Worm (Caenorhabditis elegans) whole organism, young adult: ENCODE data around the gene mltn-8.

Experiments used
- B0035.1 ChIP-seq: sonication (generic microtip); optimal IDR thresholded peaks from 2 replicates; lab custom pipeline; 2016; ENCODE audit warnings: missing genetic modification characterization, mild to moderate bottlenecking, missing compliant biosample characterization, missing genotype, missing genetic modification reagents
- B0261.1 ChIP-seq: sonication (generic microtip); optimal IDR thresholded peaks from 2 replicates; lab custom pipeline; 2016; ENCODE audit warnings: mild to moderate bottlenecking, missing genetic modification characterization, moderate library complexity, missing compliant biosample characterization
- C06A6.2 ChIP-seq: fragments of 200-800 bp; sonication (Bioruptor generic); conservative IDR thresholded peaks from 2 replicates; pipeline ENCODE4 v1.3.6; 2022; ENCODE audit warnings: missing genetic modification characterization, missing compliant biosample characterization
- F22D6.2 ChIP-seq: sonication (generic microtip); optimal IDR thresholded peaks from 2 replicates; lab custom pipeline; 2016; ENCODE audit warnings: mild to moderate bottlenecking, missing genetic modification characterization, missing compliant biosample characterization
- F33H1.4 ChIP-seq: fragments of 200-800 bp; sonication (Bioruptor generic); IDR thresholded peaks from 2 replicates; pipeline ENCODE4 v1.3.6; 2022; ENCODE audit warnings: missing genetic modification reagents, missing genetic modification characterization, missing compliant biosample characterization
- Y53F4B.3 ChIP-seq: fragments of 200-800 bp; sonication (Bioruptor generic); IDR thresholded peaks from 2 replicates; pipeline ENCODE4 v1.3.6; 2022; ENCODE audit warnings: missing genetic modification reagents, missing genetic modification characterization, missing compliant biosample characterization
- Y56A3A.18 ChIP-seq: fragments of 200-800 bp; sonication (Bioruptor generic); IDR thresholded peaks from 2 replicates; pipeline ENCODE4 v1.3.6; 2022; ENCODE audit warnings: missing genetic modification reagents, missing genetic modification characterization, missing compliant biosample characterization
- akir-1 ChIP-seq: fragments of 200-800 bp; sonication (Bioruptor generic); optimal IDR thresholded peaks from 2 replicates; lab custom pipeline; 2018; ENCODE audit warnings: mild to moderate bottlenecking, missing genetic modification characterization, moderate library complexity, missing compliant biosample characterization
- ama-1 ChIP-seq, 3 experiments: fragments of 150-350 bp in 1 of 3; sonication (generic microtip) in 2 of 3; optimal IDR thresholded peaks; 2 replicates each; lab custom pipeline; 2014 to 2018; ENCODE audit warnings: missing biosample characterization in 2 of 3, missing genetic modification characterization in 2 of 3, missing genetic modification reagents in 2 of 3
- cebp-1 ChIP-seq, 2 experiments: fragments of 200-800 bp in 1 of 2; sonication (Bioruptor generic) in 1 of 2; sonication (generic microtip) in 1 of 2; IDR thresholded peaks in 1 of 2; optimal IDR thresholded peaks in 1 of 2; 2 replicates each; pipeline versions ENCODE4 v1.3.6 to Lab custom; 2017 to 2022; ENCODE audit warnings: missing compliant biosample characterization in 2 of 2, missing genetic modification characterization in 2 of 2, mild to moderate bottlenecking in 1 of 2, missing genetic modification reagents in 1 of 2, moderate library complexity in 1 of 2
- ceh-40 ChIP-seq: fragments of 200-800 bp; sonication (Bioruptor generic); IDR thresholded peaks from 2 replicates; pipeline ENCODE4 v1.3.6; 2022; ENCODE audit warnings: missing genetic modification characterization, missing compliant biosample characterization
- ceh-58 ChIP-seq: fragments of 200-800 bp; sonication (Bioruptor generic); IDR thresholded peaks from 2 replicates; pipeline ENCODE4 v1.3.6; 2022; ENCODE audit warnings: missing genetic modification characterization, missing compliant biosample characterization
- chd-7 ChIP-seq: sonication (generic microtip); optimal IDR thresholded peaks from 2 replicates; lab custom pipeline; 2016; ENCODE audit warnings: mild to moderate bottlenecking, missing genetic modification characterization, moderate library complexity, missing compliant biosample characterization
- die-1 ChIP-seq: sonication (generic microtip); optimal IDR thresholded peaks from 2 replicates; lab custom pipeline; 2016; ENCODE audit warnings: missing genotype, mild to moderate bottlenecking, missing genetic modification characterization, missing compliant biosample characterization
- dox-1 ChIP-seq: fragments of 200-800 bp; sonication (Bioruptor generic); IDR thresholded peaks from 2 replicates; pipeline ENCODE4 v1.3.6; 2022; ENCODE audit warnings: missing genetic modification reagents, missing genetic modification characterization, missing compliant biosample characterization
- egl-18 ChIP-seq: fragments of 200-800 bp; sonication (Bioruptor generic); IDR thresholded peaks from 2 replicates; pipeline ENCODE4 v1.3.6; 2022; ENCODE audit warnings: missing genetic modification reagents, missing genetic modification characterization, missing compliant biosample characterization
- egl-44 ChIP-seq: fragments of 200-800 bp; sonication (Bioruptor generic); IDR thresholded peaks from 2 replicates; pipeline ENCODE4 v1.3.6; 2022; ENCODE audit warnings: missing genetic modification reagents, missing genetic modification characterization, missing compliant biosample characterization
- ets-4 ChIP-seq: fragments of 200-800 bp; sonication (Bioruptor generic); optimal IDR thresholded peaks from 2 replicates; lab custom pipeline; 2018; ENCODE audit warnings: mild to moderate bottlenecking, missing genetic modification characterization, missing compliant biosample characterization
- hlh-12 ChIP-seq: sonication (generic microtip); optimal IDR thresholded peaks from 2 replicates; lab custom pipeline; 2016; ENCODE audit warnings: missing genetic modification characterization, missing compliant biosample characterization
- lin-26 ChIP-seq: fragments of 200-800 bp; sonication (Bioruptor generic); IDR thresholded peaks from 2 replicates; pipeline ENCODE4 v1.3.6; 2022; ENCODE audit warnings: missing genetic modification reagents, missing genetic modification characterization, missing compliant biosample characterization
- lin-40 ChIP-seq: sonication (generic microtip); optimal IDR thresholded peaks from 2 replicates; lab custom pipeline; 2016; ENCODE audit warnings: missing genetic modification characterization, mild to moderate bottlenecking, missing compliant biosample characterization, missing genotype, missing genetic modification reagents
- mcd-1 ChIP-seq: fragments of 200-800 bp; sonication (Bioruptor generic); IDR thresholded peaks from 2 replicates; pipeline ENCODE4 v1.3.6; 2022; ENCODE audit warnings: missing genetic modification reagents, missing genetic modification characterization, missing compliant biosample characterization
- nfyb-1 ChIP-seq: fragments of 200-800 bp; sonication (Bioruptor generic); IDR thresholded peaks from 2 replicates; pipeline ENCODE4 v1.3.6; 2022; ENCODE audit warnings: missing genetic modification reagents, missing genetic modification characterization, missing compliant biosample characterization
- nhr-27 ChIP-seq: fragments of 200-800 bp; sonication (Bioruptor generic); optimal IDR thresholded peaks from 2 replicates; lab custom pipeline; 2018; ENCODE audit warnings: mild to moderate bottlenecking, missing genetic modification characterization, moderate library complexity, missing compliant biosample characterization
- nhr-80 ChIP-seq: sonication (generic microtip); optimal IDR thresholded peaks from 2 replicates; lab custom pipeline; 2016; ENCODE audit warnings: missing genetic modification characterization, missing compliant biosample characterization
- rec-8 ChIP-seq, 2 experiments: sonication (generic microtip); optimal IDR thresholded peaks; 2 replicates each; lab custom pipeline; 2016; ENCODE audit warnings: mild to moderate bottlenecking in 2 of 2, missing genetic modification characterization in 2 of 2, missing genetic modification reagents in 2 of 2, missing genotype in 2 of 2, missing biosample characterization in 1 of 2, missing compliant biosample characterization in 1 of 2, moderate library complexity in 1 of 2
- sea-2 ChIP-seq: fragments of 200-800 bp; sonication (Bioruptor generic); IDR thresholded peaks from 2 replicates; pipeline ENCODE4 v1.3.6; 2022; ENCODE audit warnings: missing genetic modification characterization, missing compliant biosample characterization
- snpc-3.4 ChIP-seq: sonication (generic microtip); optimal IDR thresholded peaks from 2 replicates; lab custom pipeline; 2017; ENCODE audit warnings: missing genetic modification characterization, mild to moderate bottlenecking, missing compliant biosample characterization, antibody characterized with exemption, moderate library complexity, missing genotype, missing genetic modification reagents
- snpc-4 ChIP-seq, 5 experiments: fragments of 150-350 bp in 1 of 5; sonication (generic microtip) in 4 of 5; optimal IDR thresholded peaks; 2 replicates each; lab custom pipeline; 2014 to 2018; ENCODE audit warnings: missing genetic modification characterization in 5 of 5, missing biosample characterization in 3 of 5, antibody characterized with exemption in 2 of 5, mild to moderate bottlenecking in 2 of 5, missing compliant biosample characterization in 2 of 5, missing genotype in 2 of 5, moderate library complexity in 2 of 5, missing genetic modification reagents in 1 of 5
- somi-1 ChIP-seq: fragments of 200-800 bp; sonication (Bioruptor generic); optimal IDR thresholded peaks from 2 replicates; lab custom pipeline; 2018; ENCODE audit warnings: mild to moderate bottlenecking, missing genetic modification characterization, missing compliant biosample characterization
- tlf-1 ChIP-seq: fragments of 200-800 bp; sonication (Bioruptor generic); optimal IDR thresholded peaks from 2 replicates; lab custom pipeline; 2018; ENCODE audit warnings: mild to moderate bottlenecking, missing genetic modification characterization, missing compliant biosample characterization
- unc-62 ChIP-seq: fragments of 150-350 bp; optimal IDR thresholded peaks from 2 replicates; lab custom pipeline; 2014; ENCODE audit warnings: missing biosample characterization, missing genetic modification reagents, missing genetic modification characterization
- zim-3 ChIP-seq: sonication (generic microtip); optimal IDR thresholded peaks from 2 replicates; lab custom pipeline; 2017; ENCODE audit warnings: mild to moderate bottlenecking, missing genetic modification characterization, moderate library complexity, missing compliant biosample characterization
- ztf-26 ChIP-seq: sonication (generic microtip); optimal IDR thresholded peaks from 2 replicates; lab custom pipeline; 2017; ENCODE audit warnings: missing genetic modification characterization, missing compliant biosample characterization
- ztf-3 ChIP-seq: fragments of 200-800 bp; sonication (Bioruptor generic); optimal IDR thresholded peaks from 2 replicates; lab custom pipeline; 2018; ENCODE audit warnings: mild to moderate bottlenecking, missing genetic modification characterization, missing compliant biosample characterization

The mltn-8 gene

DNA sequence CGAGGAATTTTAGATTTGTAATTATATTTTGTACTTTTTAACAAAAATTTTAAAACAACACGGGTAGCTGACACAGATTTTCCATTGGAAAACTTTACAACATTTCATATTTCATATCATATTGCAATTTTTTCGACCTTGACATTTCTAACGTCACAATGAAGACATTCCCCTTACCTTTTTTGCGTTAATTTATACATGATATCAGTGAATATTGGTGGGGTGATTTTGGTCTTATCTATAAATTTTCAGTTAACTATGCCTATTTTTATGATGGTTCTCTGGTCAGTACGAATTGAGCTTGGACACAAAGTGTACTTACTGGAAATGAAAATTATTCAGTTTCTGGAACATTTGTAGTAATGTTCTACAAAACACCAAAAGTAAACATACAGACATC is 4.4 kb upstream of the mltn-8 start:
- TF ChIP-seq mcd-1 (no peak), sea-2 (no peak), snpc-3.4 (tag; lab: Kevin White, UChicago) (no peak), nhr-80 (tag; lab: Kevin White, UChicago) (peak; percentile 65), unc-62 (GFP tag; lab: Kevin White, UChicago) (no peak), dox-1 (no peak), nfyb-1 (0 out of 2 replicates have a peak, but pooled peaks have one; percentile 58), ceh-58 (GFP tag; lab: Robert Waterston, UW) (no peak), chd-7 (tag; lab: Kevin White, UChicago) (no peak)
- TF ChIP-seq, all 124 proteins: peak for 2

ce11 chrV:381227-381950 is 1.3 kb upstream of the mltn-8 start, which contains the start of gene ZK6.8:
TSS of gene ZK6.8 (plus strand) at chrV:381908.
- TF ChIP-seq tlf-1 (no peak), cebp-1 (GFP tag; IDR thresholded peaks at IDR 0.05; lab: Robert Waterston, UW) (no peak), cebp-1 (tag; optimal IDR thresholded peaks at IDR 0.05; lab: Kevin White, UChicago) (no peak), lin-40 (peak; percentile 48), egl-44 (GFP tag; lab: Robert Waterston, UW) (no peak), somi-1 (GFP tag; lab: Kevin White, UChicago) (peak; percentile 92), akir-1 (no peak), snpc-4 (GFP tag; optimal IDR thresholded peaks at IDR 0.05; lab: Kevin White, UChicago) (no peak), snpc-4 (tag; optimal IDR thresholded peaks at IDR 0.05; lab: Kevin White, UChicago) (peak in 3 of 4 experiments; percentile 66 to 73 (median 73)), ztf-26 (tag; lab: Kevin White, UChicago) (peak; percentile 57), Y56A3A.18 (GFP tag; lab: Robert Waterston, UW) (no peak), snpc-3.4 (tag; lab: Kevin White, UChicago) (no peak), hlh-12 (tag; lab: Kevin White, UChicago) (no peak), die-1 (tag; lab: Kevin White, UChicago) (peak; percentile 42), F33H1.4 (GFP tag; lab: Robert Waterston, UW) (no peak), nhr-80 (tag; lab: Kevin White, UChicago) (no peak), zim-3 (tag; lab: Kevin White, UChicago) (no peak), F22D6.2 (tag; lab: Kevin White, UChicago) (peak; percentile 19), unc-62 (GFP tag; lab: Kevin White, UChicago) (no peak), sea-2 (no peak), B0261.1 (tag; lab: Kevin White, UChicago) (no peak), lin-26 (GFP tag; lab: Robert Waterston, UW) (0 out of 2 replicates have a peak, but pooled peaks have one; percentile 36), B0035.1 (no peak), C06A6.2 (GFP tag; lab: Robert Waterston, UW) (0 out of 2 replicates have a peak, but pooled peaks have one; percentile 53), nhr-27 (tag; lab: Kevin White, UChicago) (no peak), ceh-40 (GFP tag; lab: Robert Waterston, UW) (no peak), Y53F4B.3 (GFP tag; lab: Robert Waterston, UW) (no peak), ama-1 (optimal IDR thresholded peaks at IDR 0.05; lab: Kevin White, UChicago) (no peak), ama-1 (GFP tag; optimal IDR thresholded peaks at IDR 0.05; lab: Kevin White, UChicago) (no peak), rec-8 (tag; optimal IDR thresholded peaks at IDR 0.05; lab: Kevin White, UChicago) (no peak), ets-4 (GFP tag; lab: Kevin White, UChicago) (no peak)
- TF ChIP-seq, all 124 proteins: peak for 8

DNA sequence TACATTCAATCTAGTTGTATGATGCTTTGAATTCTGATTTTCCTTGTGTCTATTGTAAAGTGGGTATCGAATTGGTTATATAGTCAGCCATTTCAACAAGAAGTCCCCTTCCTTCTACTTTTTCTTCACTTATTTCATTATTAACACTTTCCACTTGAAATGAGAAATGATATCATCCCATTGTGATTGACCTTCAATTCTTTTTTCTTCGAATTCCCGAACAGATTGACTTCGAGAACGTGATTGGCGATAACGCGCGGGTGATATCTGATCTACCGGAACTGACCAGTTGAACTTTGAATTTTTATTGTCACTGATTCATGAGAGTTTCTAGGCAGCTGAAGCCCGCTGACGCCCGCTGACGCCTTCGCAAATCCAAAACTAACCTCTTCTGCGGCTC is 1.9 kb downstream of the mltn-8 start:
- TF ChIP-seq ztf-3 (GFP tag; lab: Kevin White, UChicago) (no peak), egl-18 (GFP tag; lab: Robert Waterston, UW) (0 out of 2 replicates have a peak, but pooled peaks have one; percentile 17), C06A6.2 (GFP tag; lab: Robert Waterston, UW) (peak; percentile 40; the same call in 1 of the 2 replicates)
